Fruit fly (Drosophila melanogaster): ENCODE results near the gene CG15172.
A peak's percentile ranks its signal among the peaks of the same experiment; 100 is the strongest.

The CG15172 gene

dm6 chr2L:18981947-18982579 is 40.2 kb upstream of the CG15172 start (continued):
- peak in 1 of 2 experiments; percentile 30 for TF ChIP-seq Hr78 (GFP tag; optimal IDR thresholded peaks at IDR 0.05)
- TF ChIP-seq tio (GFP tag; optimal IDR thresholded peaks at IDR 0.05): no peak
- TF ChIP-seq Atf3 (GFP tag; optimal IDR thresholded peaks at IDR 0.05): no peak
- no peak for TF ChIP-seq Dad (GFP tag; optimal IDR thresholded peaks at IDR 0.05)
- TF ChIP-seq Oli (tag; optimal IDR thresholded peaks at IDR 0.05): peak; percentile 39
- TF ChIP-seq bcd (GFP tag; optimal IDR thresholded peaks at IDR 0.05): peak; percentile 7
- TF ChIP-seq PHDP (tag; optimal IDR thresholded peaks at IDR 0.05): peak; percentile 35
- TF ChIP-seq NK7.1 (GFP tag; optimal IDR thresholded peaks at IDR 0.05): no peak
- TF ChIP-seq Eip74EF (GFP tag; optimal IDR thresholded peaks at IDR 0.05): peak; percentile 10 to 60
- TF ChIP-seq oc (tag; optimal IDR thresholded peaks at IDR 0.05): no peak
- peak; percentile 32; the same call in 1 of the 3 replicates for TF ChIP-seq CG17361 (GFP tag; IDR thresholded peaks at IDR 0.05)
- no peak for TF ChIP-seq CG7963 (GFP tag; IDR thresholded peaks at IDR 0.05; ENCODE audit: partially characterized antibody)
- TF ChIP-seq CG10321 (GFP tag; IDR thresholded peaks at IDR 0.05): no peak
- peak; percentile 48 for TF ChIP-seq fd96Cb (tag; optimal IDR thresholded peaks at IDR 0.05)

DNA sequence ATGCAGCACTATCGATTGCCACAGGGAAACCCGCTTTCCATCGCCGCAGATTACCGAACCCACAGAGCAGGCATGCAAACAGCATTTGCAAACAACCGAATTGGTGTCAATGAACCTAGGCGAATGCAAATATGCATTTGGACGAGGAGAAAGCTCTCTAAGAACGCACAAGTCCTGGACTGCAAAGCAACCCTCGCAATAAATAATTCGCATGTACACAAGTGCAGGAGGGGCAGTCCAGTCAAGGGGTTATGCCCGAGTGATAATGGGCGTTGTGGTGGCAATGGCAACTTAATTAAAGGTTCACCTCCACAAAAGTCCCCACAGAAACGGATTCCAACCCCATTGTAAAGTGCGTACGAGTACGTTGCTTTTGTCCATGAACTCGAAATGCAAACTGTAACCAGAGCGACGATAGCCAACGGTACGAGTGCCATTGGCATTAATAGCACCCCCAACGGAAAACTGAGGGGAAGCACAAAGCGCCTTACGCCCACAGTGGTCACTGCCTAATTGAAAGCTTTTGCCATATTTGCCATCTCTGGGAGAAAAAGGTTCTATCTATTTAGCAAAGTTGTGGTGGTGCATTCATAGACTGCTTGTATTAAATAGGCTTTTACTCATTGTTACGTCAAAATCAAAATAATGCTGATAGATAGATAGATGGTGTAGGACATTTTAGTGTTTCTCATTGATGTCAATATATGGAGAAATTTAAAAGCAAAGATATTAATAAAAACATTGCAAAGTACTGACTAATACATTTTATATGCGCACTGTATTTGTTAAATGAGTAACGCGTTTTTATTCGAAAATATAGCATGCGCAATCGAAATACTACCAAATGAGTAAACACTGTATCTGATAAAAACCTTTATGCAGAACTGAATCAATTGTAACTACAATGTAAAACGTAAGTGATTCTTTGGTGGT is 39.1 kb upstream of the CG15172 start:
- TF ChIP-seq stwl (tag; optimal IDR thresholded peaks at IDR 0.05): no peak
- TF ChIP-seq disco-r (GFP tag; optimal IDR thresholded peaks at IDR 0.05): no peak
- no peak for TF ChIP-seq danr (GFP tag; IDR thresholded peaks at IDR 0.05)
- TF ChIP-seq CG10321 (GFP tag; IDR thresholded peaks at IDR 0.05): no peak
- no peak for TF ChIP-seq H15 (GFP tag; IDR thresholded peaks at IDR 0.05)
- TF ChIP-seq CG13296 (GFP tag; optimal IDR thresholded peaks at IDR 0.05): no peak
- peak; percentile 84 for TF ChIP-seq grau (tag; optimal IDR thresholded peaks at IDR 0.05)
- peak; percentile 46 for TF ChIP-seq dmrt99B (tag; optimal IDR thresholded peaks at IDR 0.05)
- TF ChIP-seq eve (GFP tag; optimal IDR thresholded peaks at IDR 0.05): peak in 1 of 2 experiments; percentile 43
- no peak for TF ChIP-seq CG15696 (tag; optimal IDR thresholded peaks at IDR 0.05)
- TF ChIP-seq dm (GFP tag; optimal IDR thresholded peaks at IDR 0.05): no peak
- peak in 1 of 2 experiments; percentile 15 for TF ChIP-seq bsh (GFP tag; optimal IDR thresholded peaks at IDR 0.05)
- peak; percentile 49 for TF ChIP-seq row (GFP tag; IDR thresholded peaks at IDR 0.05)
- TF ChIP-seq CG18262 (tag; optimal IDR thresholded peaks at IDR 0.05): peak; percentile 25
- no peak for TF ChIP-seq slou (GFP tag; optimal IDR thresholded peaks at IDR 0.05)
- peak; percentile 3 for TF ChIP-seq CG17385 (GFP tag; optimal IDR thresholded peaks at IDR 0.05)
- TF ChIP-seq Kr (GFP tag; optimal IDR thresholded peaks at IDR 0.05): peak; percentile 5
- no peak for TF ChIP-seq trem (tag; optimal IDR thresholded peaks at IDR 0.05)
- peak; percentile 44 for TF ChIP-seq CG2678 (tag; optimal IDR thresholded peaks at IDR 0.05)
- TF ChIP-seq gem (tag; optimal IDR thresholded peaks at IDR 0.05): peak; percentile 41
- TF ChIP-seq lola (GFP tag; optimal IDR thresholded peaks at IDR 0.05): peak in 1 of 3 experiments; percentile 3
- TF ChIP-seq sc (optimal IDR thresholded peaks at IDR 0.05): no peak
- TF ChIP-seq sc (GFP tag; optimal IDR thresholded peaks at IDR 0.05): no peak
- TF ChIP-seq CG30403 (GFP tag; optimal IDR thresholded peaks at IDR 0.05): peak; percentile 4
- peak; percentile 17 for TF ChIP-seq phol (tag; optimal IDR thresholded peaks at IDR 0.05)
- no peak for TF ChIP-seq CkIIα-i1 (GFP tag; IDR thresholded peaks at IDR 0.05)
- peak; percentile 34; the same call in 1 of the 2 replicates for TF ChIP-seq slbo (GFP tag; IDR thresholded peaks at IDR 0.05)
- TF ChIP-seq Optix (GFP tag; IDR thresholded peaks at IDR 0.05): 0 out of 3 replicates have a peak, but pooled peaks have one; percentile 19
- TF ChIP-seq tgo (GFP tag; IDR thresholded peaks at IDR 0.05): no peak
- TF ChIP-seq Med (GFP tag): peak; percentile 55
- TF ChIP-seq nmo (GFP tag; optimal IDR thresholded peaks at IDR 0.05): peak; percentile 16
- TF ChIP-seq prd (optimal IDR thresholded peaks at IDR 0.05): no peak
- TF ChIP-seq prd (GFP tag; IDR thresholded peaks at IDR 0.05): no peak
- TF ChIP-seq h (optimal IDR thresholded peaks at IDR 0.05): no peak
